Worm (Caenorhabditis elegans): ENCODE results near the gene C54F6.5.
"Not testable (repeated sequence)": the region's sequence is repeated elsewhere in the genome, so short reads cannot be mapped to it uniquely, and the experiment has no call there.

The C54F6.5 gene

DNA sequence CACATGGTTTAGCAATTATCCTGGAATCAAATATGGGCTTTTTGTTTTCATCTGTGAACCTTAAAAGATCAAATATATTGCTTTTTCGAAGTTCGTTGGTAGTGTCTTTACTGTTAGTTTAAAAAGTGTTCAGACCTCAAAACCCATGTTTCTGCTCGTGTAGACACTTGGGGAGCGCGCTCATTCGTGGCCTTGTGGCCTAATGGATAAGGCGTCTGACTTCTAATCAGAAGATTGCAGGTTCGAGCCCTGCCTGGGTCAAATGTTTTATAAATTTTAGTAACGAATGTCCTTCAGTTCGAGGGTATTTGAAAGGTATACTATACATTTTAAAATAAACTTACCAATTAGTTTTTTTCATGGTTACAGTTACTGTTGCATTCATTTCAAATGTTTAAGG lies 22.7 kb upstream of the C54F6.5 start (continued):
- TF ChIP-seq F49E8.2 (tag; optimal IDR thresholded peaks at IDR 0.05; ENCODE audit: insufficient read depth) (no peak), let-607 (tag; optimal IDR thresholded peaks at IDR 0.05) (no peak), hlh-26 (GFP tag; conservative IDR thresholded peaks at IDR 0.05) (no peak), let-526 (GFP tag; IDR thresholded peaks at IDR 0.05) (no peak), F33H1.4 (GFP tag; IDR thresholded peaks at IDR 0.05) (no peak), cebp-1 (GFP tag; IDR thresholded peaks at IDR 0.05) (no peak), cebp-1 (tag; optimal IDR thresholded peaks at IDR 0.05) (no peak), ceh-91 (GFP tag; IDR thresholded peaks at IDR 0.05) (no peak), Y56A3A.18 (GFP tag; IDR thresholded peaks at IDR 0.05) (0 out of 2 replicates have a peak, but pooled peaks have one; percentile 30), Y95B8A.8 (GFP tag; IDR thresholded peaks at IDR 0.05) (no peak), lir-1 (GFP tag; conservative IDR thresholded peaks at IDR 0.05) (no peak), snpc-1.1 (tag; optimal IDR thresholded peaks at IDR 0.05; ENCODE audit: insufficient read depth) (no peak), madf-8 (GFP tag; conservative IDR thresholded peaks at IDR 0.05) (no peak), xnd-1 (tag; optimal IDR thresholded peaks at IDR 0.05) (no peak), F10E7.11 (tag; optimal IDR thresholded peaks at IDR 0.05) (no peak), ztf-25 (GFP tag; IDR thresholded peaks at IDR 0.05) (no peak), snpc-4 (GFP tag; optimal IDR thresholded peaks at IDR 0.05) (no peak), snpc-4 (tag; optimal IDR thresholded peaks at IDR 0.05) (no peak)

DNA sequence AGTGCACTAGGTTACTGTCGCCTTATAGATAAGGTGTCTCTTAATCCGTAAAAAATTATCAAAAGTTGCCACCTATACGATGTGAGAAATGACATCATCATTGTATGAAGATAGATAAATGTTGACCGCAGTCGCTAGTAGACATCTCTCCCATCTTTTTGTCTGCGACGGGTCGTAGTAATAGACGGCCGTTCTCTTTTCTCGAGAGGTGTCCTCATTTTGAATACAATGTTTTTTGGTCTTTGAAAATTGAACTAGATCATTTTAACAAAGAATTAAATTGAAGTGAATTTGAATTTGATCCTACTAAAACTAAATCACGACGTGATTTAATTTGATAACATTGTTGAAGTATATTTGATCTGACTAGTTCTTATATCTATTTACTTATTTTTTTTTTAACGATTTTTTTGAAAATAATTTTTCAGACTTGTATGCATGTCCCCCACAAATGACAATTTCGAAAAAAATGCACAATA lies 20.3 kb upstream of the C54F6.5 start, which contains the start of the genes str-31 and nhr-172:
str-31 (minus strand) TSS at position 101 of the 479 bp plus-strand sequence.
nhr-172 (plus strand) TSS at position 429 of the 479 bp plus-strand sequence.
- TF ChIP-seq nhr-80 (tag; optimal IDR thresholded peaks at IDR 0.05) (no peak), mel-28 (tag; optimal IDR thresholded peaks at IDR 0.05; ENCODE audit: borderline replicate concordance) (no peak), B0336.3 (GFP tag; IDR thresholded peaks at IDR 0.05) (no peak), ztf-22 (GFP tag; optimal IDR thresholded peaks at IDR 0.05) (no peak), lin-54 (GFP tag; optimal IDR thresholded peaks at IDR 0.05) (no peak), cebp-1 (GFP tag; IDR thresholded peaks at IDR 0.05) (no peak), cebp-1 (tag; optimal IDR thresholded peaks at IDR 0.05) (no peak), dpff-1 (tag; optimal IDR thresholded peaks at IDR 0.05) (no peak), Y67H2A.10 (GFP tag; conservative IDR thresholded peaks at IDR 0.05) (no peak), lin-35 (GFP tag; optimal IDR thresholded peaks at IDR 0.05) (no peak), lsl-1 (GFP tag; optimal IDR thresholded peaks at IDR 0.05) (no peak), rcor-1 (GFP tag; IDR thresholded peaks at IDR 0.05) (no peak), zim-3 (tag; optimal IDR thresholded peaks at IDR 0.05) (no peak), K11D2.4 (GFP tag; IDR thresholded peaks at IDR 0.05) (no peak), nhr-120 (GFP tag; IDR thresholded peaks at IDR 0.05) (no peak)

DNA sequence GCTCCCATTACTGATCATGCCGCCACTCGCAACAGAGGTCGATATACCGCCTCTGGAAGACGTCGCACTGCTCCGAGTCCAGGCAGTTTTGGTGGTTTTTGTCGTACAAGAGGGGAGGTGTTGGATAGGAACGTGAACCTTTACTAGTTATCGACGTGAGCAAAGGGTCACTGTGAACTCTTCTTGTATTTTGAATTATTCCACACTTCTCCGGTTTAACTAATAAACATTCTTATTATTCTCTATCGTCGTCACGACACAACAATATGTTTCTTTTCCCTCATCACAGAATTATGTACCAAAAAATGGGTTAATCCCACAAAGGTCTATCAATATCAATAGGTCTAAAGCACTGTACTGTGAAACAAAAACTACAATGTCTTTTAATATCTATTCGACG lies 17.5 kb upstream of the C54F6.5 start, which contains the start of gene nhr-171:
nhr-171 (plus strand) TSS at position 301 of the 400 bp plus-strand sequence.
- not testable (repeated sequence) for TF ChIP-seq Y79H2A.3 (GFP tag; conservative IDR thresholded peaks at IDR 0.05); K12H6.12 (tag; optimal IDR thresholded peaks at IDR 0.05); Y56A3A.18 (GFP tag; IDR thresholded peaks at IDR 0.05)

DNA sequence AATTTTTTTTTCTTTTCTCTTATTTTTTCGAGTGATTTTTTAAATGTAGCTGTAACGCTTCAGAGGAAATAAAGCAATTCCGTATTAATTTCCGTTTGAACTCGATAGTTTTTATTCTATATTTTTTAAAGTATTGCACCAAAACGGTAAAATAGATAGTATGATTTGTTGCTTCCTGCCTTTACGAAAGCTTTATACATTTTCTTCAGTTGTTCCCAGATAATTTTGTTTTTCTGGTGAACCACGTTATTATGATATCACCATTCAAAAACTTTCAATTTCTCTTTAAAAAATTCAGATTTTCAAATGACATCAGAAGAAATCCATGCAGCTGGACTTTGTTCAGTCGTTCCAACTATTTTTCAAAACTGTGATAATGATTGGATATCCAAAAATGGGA lies 14.0 kb upstream of the C54F6.5 start, which contains the start of gene srb-18:
srb-18 (plus strand) TSS at position 301 of the 400 bp plus-strand sequence.
- TF ChIP-seq ztf-18 (tag; optimal IDR thresholded peaks at IDR 0.05) (no peak), bed-2 (GFP tag; IDR thresholded peaks at IDR 0.05) (no peak), unc-62 (GFP tag; optimal IDR thresholded peaks at IDR 0.05) (no peak), egl-18 (GFP tag; IDR thresholded peaks at IDR 0.05) (no peak), Y53G8AR.9 (GFP tag; conservative IDR thresholded peaks at IDR 0.05) (no peak), cebp-2 (GFP tag; IDR thresholded peaks at IDR 0.05) (no peak), akir-1 (GFP tag; optimal IDR thresholded peaks at IDR 0.05) (no peak), egrh-3 (GFP tag; IDR thresholded peaks at IDR 0.05) (no peak), snpc-4 (GFP tag; optimal IDR thresholded peaks at IDR 0.05) (no peak), snpc-4 (tag; optimal IDR thresholded peaks at IDR 0.05) (no peak), Y53F4B.3 (GFP tag; IDR thresholded peaks at IDR 0.05) (no peak), Y79H2A.3 (GFP tag; conservative IDR thresholded peaks at IDR 0.05) (no peak), lin-54 (GFP tag; optimal IDR thresholded peaks at IDR 0.05) (no peak), ztf-28 (GFP tag; IDR thresholded peaks at IDR 0.05) (no peak), egl-44 (GFP tag; IDR thresholded peaks at IDR 0.05) (no peak)

Measured in whole organism, young adult.